Fruit fly (Drosophila melanogaster): ENCODE measurements around the gene CG7322.
A peak's percentile ranks its signal among the peaks of the same experiment; 100 is the strongest.

The CG7322 gene

dm6 chrX:18863748-18864482 is 6.4 kb upstream of the CG7322 start, which contains the start of the genes CG7326 and Dora:
Gene CG7326, minus strand, starts transcription at chrX:18863776.
Gene Dora, plus strand, starts transcription at chrX:18863950.
- peak; percentile 56 for TF ChIP-seq CG17801 (GFP tag; optimal IDR thresholded peaks at IDR 0.05; ENCODE audit: partially characterized antibody)

- no peak for TF ChIP-seq CG17801 (GFP tag; optimal IDR thresholded peaks at IDR 0.05; ENCODE audit: partially characterized antibody)
Observed at dm6 chrX:18860074-18860473, 2.5 kb upstream of the CG7322 start, which contains the start of gene CG32544. Gene CG32544, plus strand, starts transcription at chrX:18860284.

dm6 chrX:18857916-18858315 is 359 bp upstream of the CG7322 start, which contains the start of gene Usp39:
Gene Usp39, plus strand, starts transcription at chrX:18858203.
- TF ChIP-seq CG17801 (GFP tag; optimal IDR thresholded peaks at IDR 0.05; ENCODE audit: partially characterized antibody) = no peak

dm6 chrX:18849022-18849368 is 8.6 kb downstream of the CG7322 start:
- TF ChIP-seq CG17801 (GFP tag; optimal IDR thresholded peaks at IDR 0.05; ENCODE audit: partially characterized antibody) = no peak

- TF ChIP-seq CG17801 (GFP tag; optimal IDR thresholded peaks at IDR 0.05; ENCODE audit: partially characterized antibody) = peak; percentile 59
Observed at dm6 chrX:18848338-18849021, 9.1 kb downstream of the CG7322 start, which contains the start of gene shop. Gene shop, minus strand, starts transcription at chrX:18848566.

dm6 chrX:18843229-18844033 is 14.1 kb downstream of the CG7322 start, which contains the start of gene htk:
Gene htk, plus strand, starts transcription at chrX:18843663.
- peak; percentile 47 for TF ChIP-seq CG17801 (GFP tag; optimal IDR thresholded peaks at IDR 0.05; ENCODE audit: partially characterized antibody)

- TF ChIP-seq CG17801 (GFP tag; optimal IDR thresholded peaks at IDR 0.05; ENCODE audit: partially characterized antibody) = no peak
Observed at dm6 chrX:18838929-18839576, 18.5 kb downstream of the CG7322 start.

dm6 chrX:18838470-18838869 is 19.1 kb downstream of the CG7322 start:
- TF ChIP-seq CG17801 (GFP tag; optimal IDR thresholded peaks at IDR 0.05; ENCODE audit: partially characterized antibody) = no peak

dm6 chrX:18837046-18837445 is 20.5 kb downstream of the CG7322 start:
- no peak for TF ChIP-seq CG17801 (GFP tag; optimal IDR thresholded peaks at IDR 0.05; ENCODE audit: partially characterized antibody)

dm6 chrX:18836315-18836714 is 21.2 kb downstream of the CG7322 start:
- no peak for TF ChIP-seq CG17801 (GFP tag; optimal IDR thresholded peaks at IDR 0.05; ENCODE audit: partially characterized antibody)

dm6 chrX:18835500-18835899 is 22.1 kb downstream of the CG7322 start:
- TF ChIP-seq CG17801 (GFP tag; optimal IDR thresholded peaks at IDR 0.05; ENCODE audit: partially characterized antibody) = no peak

- TF ChIP-seq CG17801 (GFP tag; optimal IDR thresholded peaks at IDR 0.05; ENCODE audit: partially characterized antibody) = no peak
Observed at dm6 chrX:18835003-18835402, 22.6 kb downstream of the CG7322 start.

- TF ChIP-seq CG17801 (GFP tag; optimal IDR thresholded peaks at IDR 0.05; ENCODE audit: partially characterized antibody) = peak; percentile 38
Observed at dm6 chrX:18834399-18834798, 23.2 kb downstream of the CG7322 start.

dm6 chrX:18832371-18832852 is 25.1 kb downstream of the CG7322 start, which contains the start of gene Pvf1:
Gene Pvf1, plus strand, starts transcription at chrX:18832682.
- peak; percentile 58 for TF ChIP-seq CG17801 (GFP tag; optimal IDR thresholded peaks at IDR 0.05; ENCODE audit: partially characterized antibody)

Measured in ovary, adult (tissue).